ENCODE assay signal across 1 fruit fly cellular context in genomic region chr3L:34650-35049, dm6.
TF ChIP-seq lines count a peak whose summit lies in the region.

No protein-coding gene starts in this region.

TF ChIP-seq in whole organism, embryonic, 481 proteins besides CTCF, POLR2A, EP300 and RAD21 (continued from another document):
- TF ChIP-seq CG33213 (GFP tag; optimal IDR thresholded peaks at IDR 0.05; lab: Kevin White, UChicago) = no peak
- TF ChIP-seq CG32772 (GFP tag; IDR thresholded peaks at IDR 0.05; lab: Robert Waterston, UW) = no peak
- no peak for TF ChIP-seq CG15514 (GFP tag; optimal IDR thresholded peaks at IDR 0.05; lab: Kevin White, UChicago)
- no peak for TF ChIP-seq CG17359 (tag; optimal IDR thresholded peaks at IDR 0.05; lab: Kevin White, UChicago)
- no peak for TF ChIP-seq Dll (GFP tag; IDR thresholded peaks at IDR 0.05; lab: Robert Waterston, UW; ENCODE audit: partially characterized antibody)
- TF ChIP-seq tap (tag; optimal IDR thresholded peaks at IDR 0.05; lab: Kevin White, UChicago) = peak; percentile 46
- TF ChIP-seq Sox100B (GFP tag; optimal IDR thresholded peaks at IDR 0.05; lab: Kevin White, UChicago) = peak; percentile 14
- no peak for TF ChIP-seq usp (GFP tag; optimal IDR thresholded peaks at IDR 0.05; lab: Kevin White, UChicago)
- TF ChIP-seq gcm (GFP tag; optimal IDR thresholded peaks at IDR 0.05; lab: Kevin White, UChicago) = no peak
- no peak for TF ChIP-seq HLH54F (GFP tag; optimal IDR thresholded peaks at IDR 0.05; lab: Kevin White, UChicago)
- TF ChIP-seq CG10654 (GFP tag; optimal IDR thresholded peaks at IDR 0.05; lab: Kevin White, UChicago) = no peak
- TF ChIP-seq otp (GFP tag; IDR thresholded peaks at IDR 0.05; lab: Robert Waterston, UW) = no peak
- TF ChIP-seq CG13894 (tag; optimal IDR thresholded peaks at IDR 0.05; lab: Kevin White, UChicago) = peak; percentile 16
- TF ChIP-seq CG4282 (GFP tag; optimal IDR thresholded peaks at IDR 0.05; lab: Kevin White, UChicago) = no peak
- TF ChIP-seq Ets65A (GFP tag; lab: Kevin White, UChicago) = peak; percentile 72
- no peak for TF ChIP-seq toy (GFP tag; IDR thresholded peaks at IDR 0.05; lab: Robert Waterston, UW)
- TF ChIP-seq CG17802 (tag; optimal IDR thresholded peaks at IDR 0.05; lab: Kevin White, UChicago) = no peak
- TF ChIP-seq cwo (GFP tag; optimal IDR thresholded peaks at IDR 0.05; lab: Kevin White, UChicago) = no peak
- no peak for TF ChIP-seq CG43689 (GFP tag; IDR thresholded peaks at IDR 0.05; lab: Robert Waterston, UW)
- TF ChIP-seq CG8290 (GFP tag; optimal IDR thresholded peaks at IDR 0.05; lab: Kevin White, UChicago) = peak; percentile 6
- TF ChIP-seq CG8290 (tag; optimal IDR thresholded peaks at IDR 0.05; lab: Kevin White, UChicago) = no peak
- TF ChIP-seq kni (GFP tag; optimal IDR thresholded peaks at IDR 0.05; lab: Kevin White, UChicago) = no peak
- TF ChIP-seq HLH3B (GFP tag; IDR thresholded peaks at IDR 0.05; lab: Robert Waterston, UW) = no peak
- no peak for TF ChIP-seq CG7271 (tag; optimal IDR thresholded peaks at IDR 0.05; lab: Kevin White, UChicago)
- TF ChIP-seq nau (GFP tag; optimal IDR thresholded peaks at IDR 0.05; lab: Kevin White, UChicago) = peak; percentile 43
- TF ChIP-seq Eip74EF (GFP tag; optimal IDR thresholded peaks at IDR 0.05; lab: Kevin White, UChicago) = peak in 1 of 2 experiments; percentile 39
- no peak for TF ChIP-seq dati (GFP tag; IDR thresholded peaks at IDR 0.05; lab: Robert Waterston, UW)
- no peak for TF ChIP-seq mld (GFP tag; IDR thresholded peaks at IDR 0.05; lab: Robert Waterston, UW; ENCODE audit: partially characterized antibody)
- peak; percentile 44 for TF ChIP-seq dmrt99B (tag; optimal IDR thresholded peaks at IDR 0.05; lab: Kevin White, UChicago)
- no peak for TF ChIP-seq CG12744 (GFP tag; optimal IDR thresholded peaks at IDR 0.05; lab: Kevin White, UChicago)
- TF ChIP-seq CG18476 (GFP tag; optimal IDR thresholded peaks at IDR 0.05; lab: Kevin White, UChicago) = no peak
- TF ChIP-seq eyg (GFP tag; optimal IDR thresholded peaks at IDR 0.05; lab: Kevin White, UChicago) = no peak
- no peak for TF ChIP-seq CG9876 (GFP tag; optimal IDR thresholded peaks at IDR 0.05; lab: Kevin White, UChicago)
- TF ChIP-seq CG10321 (GFP tag; IDR thresholded peaks at IDR 0.05; lab: Robert Waterston, UW) = no peak
- TF ChIP-seq CG16779 (GFP tag; IDR thresholded peaks at IDR 0.05; lab: Robert Waterston, UW) = no peak
- peak; percentile 53 for TF ChIP-seq phol (tag; optimal IDR thresholded peaks at IDR 0.05; lab: Kevin White, UChicago)
- no peak for TF ChIP-seq ro (GFP tag; IDR thresholded peaks at IDR 0.05; lab: Robert Waterston, UW)
- TF ChIP-seq bbx (GFP tag; IDR thresholded peaks at IDR 0.05; lab: Robert Waterston, UW; ENCODE audit: partially characterized antibody) = no peak
- peak; percentile 19 for TF ChIP-seq CG12071 (GFP tag; optimal IDR thresholded peaks at IDR 0.05; lab: Kevin White, UChicago)
- peak; percentile 18 for TF ChIP-seq nerfin-1 (tag; optimal IDR thresholded peaks at IDR 0.05; lab: Kevin White, UChicago)
- no peak for TF ChIP-seq kah (GFP tag; optimal IDR thresholded peaks at IDR 0.05; lab: Kevin White, UChicago)
- no peak for TF ChIP-seq CG12155 (GFP tag; optimal IDR thresholded peaks at IDR 0.05; lab: Kevin White, UChicago)
- no peak for TF ChIP-seq tx (GFP tag; optimal IDR thresholded peaks at IDR 0.05; lab: Kevin White, UChicago)
- no peak for TF ChIP-seq sqz (GFP tag; optimal IDR thresholded peaks at IDR 0.05; lab: Kevin White, UChicago)
- TF ChIP-seq CG2120 (GFP tag; optimal IDR thresholded peaks at IDR 0.05; lab: Kevin White, UChicago) = no peak
- no peak for TF ChIP-seq Side (GFP tag; optimal IDR thresholded peaks at IDR 0.05; lab: Kevin White, UChicago)
- peak; percentile 22 for TF ChIP-seq pfk (GFP tag; optimal IDR thresholded peaks at IDR 0.05; lab: Kevin White, UChicago)
- no peak for TF ChIP-seq sob (GFP tag; IDR thresholded peaks at IDR 0.05; lab: Robert Waterston, UW)
- no peak for TF ChIP-seq CG12219 (GFP tag; optimal IDR thresholded peaks at IDR 0.05; lab: Kevin White, UChicago)
- no peak for TF ChIP-seq org-1 (GFP tag; optimal IDR thresholded peaks at IDR 0.05; lab: Kevin White, UChicago)
- no peak for TF ChIP-seq H2.0 (GFP tag; IDR thresholded peaks at IDR 0.05; lab: Robert Waterston, UW)
- no peak for TF ChIP-seq Drgx (GFP tag; IDR thresholded peaks at IDR 0.05; lab: Robert Waterston, UW)
- no peak for TF ChIP-seq CG2116 (GFP tag; optimal IDR thresholded peaks at IDR 0.05; lab: Kevin White, UChicago)
- TF ChIP-seq Opbp (GFP tag; IDR thresholded peaks at IDR 0.05; lab: Robert Waterston, UW; ENCODE audit: partially characterized antibody) = no peak
